Worm (Caenorhabditis elegans) whole organism, young adult: Measurements from ENCODE around the gene rsu-1.

Experiments used
- B0035.1 ChIP-seq: sonication (generic microtip); optimal IDR thresholded peaks from 2 replicates; lab custom pipeline; 2016; ENCODE audit warnings: missing genetic modification characterization, mild to moderate bottlenecking, missing compliant biosample characterization, missing genotype, missing genetic modification reagents
- B0336.3 ChIP-seq: fragments of 200-800 bp; sonication (Bioruptor generic); IDR thresholded peaks from 2 replicates; pipeline ENCODE4 v1.3.6; 2022; ENCODE audit warnings: missing genetic modification characterization, missing compliant biosample characterization
- C17E4.6 ChIP-seq: fragments of 200-800 bp; sonication (Bioruptor generic); IDR thresholded peaks from 2 replicates; pipeline ENCODE4 v1.3.6; 2022; ENCODE audit warnings: missing genetic modification reagents, missing genetic modification characterization, missing compliant biosample characterization
- F22D6.2 ChIP-seq: sonication (generic microtip); optimal IDR thresholded peaks from 2 replicates; lab custom pipeline; 2016; ENCODE audit warnings: mild to moderate bottlenecking, missing genetic modification characterization, missing compliant biosample characterization
- F37B4.10 ChIP-seq: fragments of 200-800 bp; sonication (Bioruptor generic); IDR thresholded peaks from 2 replicates; pipeline ENCODE4 v1.3.6; 2022; ENCODE audit warnings: missing genetic modification characterization, missing compliant biosample characterization
- F55B11.4 ChIP-seq: sonication (generic microtip); optimal IDR thresholded peaks from 2 replicates; lab custom pipeline; 2016; ENCODE audit warnings: missing compliant biosample characterization, missing genetic modification characterization, borderline replicate concordance; ENCODE audit not compliant: insufficient read depth
- F57C9.4 ChIP-seq: sonication (generic microtip); optimal IDR thresholded peaks from 2 replicates; lab custom pipeline; 2017; ENCODE audit warnings: mild to moderate bottlenecking, missing genetic modification characterization, missing compliant biosample characterization
- ZK185.1 ChIP-seq: sonication (generic microtip); optimal IDR thresholded peaks from 2 replicates; lab custom pipeline; 2016; ENCODE audit warnings: mild to moderate bottlenecking, missing genetic modification characterization, missing compliant biosample characterization; ENCODE audit not compliant: poor library complexity, severe bottlenecking
- ama-1 ChIP-seq, 3 experiments: fragments of 150-350 bp in 1 of 3; sonication (generic microtip) in 2 of 3; optimal IDR thresholded peaks; 2 replicates each; lab custom pipeline; 2014 to 2018; ENCODE audit warnings: missing biosample characterization in 2 of 3, missing genetic modification characterization in 2 of 3, missing genetic modification reagents in 2 of 3
- attf-3 ChIP-seq: fragments of 200-800 bp; sonication (Bioruptor generic); conservative IDR thresholded peaks from 2 replicates; pipeline ENCODE4 v1.3.6; 2022; ENCODE audit warnings: missing genetic modification reagents, missing genetic modification characterization, missing compliant biosample characterization
- attf-6 ChIP-seq: fragments of 200-800 bp; sonication (Bioruptor generic); IDR thresholded peaks from 2 replicates; pipeline ENCODE4 v1.3.6; 2022; ENCODE audit warnings: missing genetic modification reagents, missing genetic modification characterization, missing compliant biosample characterization
- bed-1 ChIP-seq: fragments of 200-800 bp; sonication (Bioruptor generic); IDR thresholded peaks from 2 replicates; pipeline ENCODE4 v1.3.6; 2022; ENCODE audit warnings: missing genetic modification reagents, missing genetic modification characterization, missing compliant biosample characterization
- cebp-2 ChIP-seq: fragments of 200-800 bp; sonication (Bioruptor generic); IDR thresholded peaks from 2 replicates; pipeline ENCODE4 v1.3.6; 2022; ENCODE audit warnings: missing genetic modification characterization, missing compliant biosample characterization
- chd-7 ChIP-seq: sonication (generic microtip); optimal IDR thresholded peaks from 2 replicates; lab custom pipeline; 2016; ENCODE audit warnings: mild to moderate bottlenecking, missing genetic modification characterization, moderate library complexity, missing compliant biosample characterization
- efl-1 ChIP-seq: fragments of 150-350 bp; optimal IDR thresholded peaks from 2 replicates; lab custom pipeline; 2014; ENCODE audit warnings: missing biosample characterization, missing genetic modification reagents, missing genetic modification characterization
- egl-44 ChIP-seq: fragments of 200-800 bp; sonication (Bioruptor generic); IDR thresholded peaks from 2 replicates; pipeline ENCODE4 v1.3.6; 2022; ENCODE audit warnings: missing genetic modification reagents, missing genetic modification characterization, missing compliant biosample characterization
- fkh-3 ChIP-seq: sonication (generic microtip); optimal IDR thresholded peaks from 2 replicates; lab custom pipeline; 2016; ENCODE audit warnings: mild to moderate bottlenecking, missing genetic modification characterization, missing compliant biosample characterization
- him-1 ChIP-seq: sonication (generic microtip); optimal IDR thresholded peaks from 2 replicates; lab custom pipeline; 2016; ENCODE audit warnings: missing genotype, missing genetic modification reagents, missing genetic modification characterization, missing compliant biosample characterization
- hmg-1.2 ChIP-seq: fragments of 200-800 bp; sonication (Bioruptor generic); IDR thresholded peaks from 2 replicates; pipeline ENCODE4 v1.3.6; 2022; ENCODE audit warnings: missing genetic modification reagents, missing genetic modification characterization, missing compliant biosample characterization
- hmg-20 ChIP-seq: fragments of 200-800 bp; sonication (Bioruptor generic); IDR thresholded peaks from 2 replicates; pipeline ENCODE4 v1.3.6; 2022; ENCODE audit warnings: missing genetic modification reagents, missing genetic modification characterization, missing compliant biosample characterization
- hrde-1 ChIP-seq: sonication (generic microtip); optimal IDR thresholded peaks from 2 replicates; lab custom pipeline; 2016; ENCODE audit warnings: missing genetic modification characterization, mild to moderate bottlenecking, missing compliant biosample characterization, moderate library complexity, missing genotype, missing genetic modification reagents, borderline replicate concordance
- let-607 ChIP-seq, 2 experiments: fragments of 200-800 bp in 1 of 2; sonication (Bioruptor generic) in 1 of 2; sonication (generic microtip) in 1 of 2; optimal IDR thresholded peaks; 2 replicates each; lab custom pipeline; 2016 to 2018; ENCODE audit warnings: mild to moderate bottlenecking in 2 of 2, missing compliant biosample characterization in 2 of 2, missing genetic modification characterization in 2 of 2, moderate library complexity in 2 of 2, missing genotype in 1 of 2
- lin-26 ChIP-seq: fragments of 200-800 bp; sonication (Bioruptor generic); IDR thresholded peaks from 2 replicates; pipeline ENCODE4 v1.3.6; 2022; ENCODE audit warnings: missing genetic modification reagents, missing genetic modification characterization, missing compliant biosample characterization
- lin-54 ChIP-seq: fragments of 200-800 bp; sonication (Bioruptor generic); optimal IDR thresholded peaks from 2 replicates; lab custom pipeline; 2018; ENCODE audit warnings: mild to moderate bottlenecking, missing genetic modification characterization, missing compliant biosample characterization
- lir-1 ChIP-seq: fragments of 200-800 bp; sonication (Bioruptor generic); conservative IDR thresholded peaks from 2 replicates; pipeline ENCODE4 v1.3.6; 2022; ENCODE audit warnings: missing genetic modification reagents, missing genetic modification characterization, missing compliant biosample characterization
- madf-8 ChIP-seq: fragments of 200-800 bp; sonication (Bioruptor generic); conservative IDR thresholded peaks from 2 replicates; pipeline ENCODE4 v1.3.6; 2022; ENCODE audit warnings: missing genetic modification reagents, missing genetic modification characterization, missing compliant biosample characterization
- nhr-120 ChIP-seq: fragments of 200-800 bp; sonication (Bioruptor generic); IDR thresholded peaks from 2 replicates; pipeline ENCODE4 v1.3.6; 2022; ENCODE audit warnings: missing genetic modification characterization, missing compliant biosample characterization
- pbrm-1 ChIP-seq: fragments of 200-800 bp; sonication (Bioruptor generic); IDR thresholded peaks from 2 replicates; pipeline ENCODE4 v1.3.6; 2022; ENCODE audit warnings: missing genetic modification reagents, missing genetic modification characterization, missing compliant biosample characterization
- pha-4 ChIP-seq: fragments of 150-350 bp; sonication (generic microtip); optimal IDR thresholded peaks from 2 replicates; lab custom pipeline; 2014; ENCODE audit warnings: missing biosample characterization, missing genetic modification reagents, missing genetic modification characterization
- repo-1 ChIP-seq: sonication (generic microtip); optimal IDR thresholded peaks from 2 replicates; lab custom pipeline; 2017; ENCODE audit warnings: mild to moderate bottlenecking, missing genetic modification characterization, missing compliant biosample characterization
- rpc-1 ChIP-seq, 2 experiments: fragments of 150-350 bp in 1 of 2; sonication (generic microtip) in 1 of 2; optimal IDR thresholded peaks; 2 replicates each; lab custom pipeline; 2014 to 2018; ENCODE audit warnings: missing biosample characterization in 1 of 2, missing genetic modification characterization in 1 of 2, missing genetic modification reagents in 1 of 2, missing genotype in 1 of 2
- sdz-38 ChIP-seq: sonication (generic microtip); optimal IDR thresholded peaks from 2 replicates; lab custom pipeline; 2016; ENCODE audit warnings: missing genotype, missing genetic modification characterization, missing compliant biosample characterization
- sea-2 ChIP-seq: fragments of 200-800 bp; sonication (Bioruptor generic); IDR thresholded peaks from 2 replicates; pipeline ENCODE4 v1.3.6; 2022; ENCODE audit warnings: missing genetic modification characterization, missing compliant biosample characterization
- snpc-1.1 ChIP-seq: sonication (generic microtip); optimal IDR thresholded peaks from 2 replicates; lab custom pipeline; 2017; ENCODE audit warnings: missing genetic modification characterization, mild to moderate bottlenecking, missing compliant biosample characterization, antibody characterized with exemption, moderate library complexity, missing genotype, missing genetic modification reagents; ENCODE audit not compliant: insufficient read depth
- snpc-3.4 ChIP-seq: sonication (generic microtip); optimal IDR thresholded peaks from 2 replicates; lab custom pipeline; 2017; ENCODE audit warnings: missing genetic modification characterization, mild to moderate bottlenecking, missing compliant biosample characterization, antibody characterized with exemption, moderate library complexity, missing genotype, missing genetic modification reagents
- unc-130 ChIP-seq: sonication (generic microtip); optimal IDR thresholded peaks from 2 replicates; lab custom pipeline; 2016; ENCODE audit warnings: missing genetic modification reagents, missing genetic modification characterization, missing compliant biosample characterization
- unc-62 ChIP-seq: fragments of 150-350 bp; optimal IDR thresholded peaks from 2 replicates; lab custom pipeline; 2014; ENCODE audit warnings: missing biosample characterization, missing genetic modification reagents, missing genetic modification characterization
- xnd-1 ChIP-seq: sonication (generic microtip); optimal IDR thresholded peaks from 2 replicates; lab custom pipeline; 2016; ENCODE audit warnings: missing genotype, missing genetic modification reagents, missing genetic modification characterization, missing compliant biosample characterization
- zfh-2 ChIP-seq: fragments of 200-800 bp; sonication (Bioruptor generic); conservative IDR thresholded peaks from 2 replicates; pipeline ENCODE4 v1.3.6; 2022; ENCODE audit warnings: missing genetic modification reagents, missing genetic modification characterization, missing compliant biosample characterization
- zim-3 ChIP-seq: sonication (generic microtip); optimal IDR thresholded peaks from 2 replicates; lab custom pipeline; 2017; ENCODE audit warnings: mild to moderate bottlenecking, missing genetic modification characterization, moderate library complexity, missing compliant biosample characterization
- ztf-22 ChIP-seq: fragments of 200-800 bp; sonication (Bioruptor generic); optimal IDR thresholded peaks from 2 replicates; lab custom pipeline; 2018; ENCODE audit warnings: mild to moderate bottlenecking, missing genetic modification characterization, moderate library complexity, missing compliant biosample characterization
- ztf-6 ChIP-seq: fragments of 200-800 bp; sonication (Bioruptor generic); IDR thresholded peaks from 2 replicates; pipeline ENCODE4 v1.3.6; 2022; ENCODE audit warnings: missing genetic modification reagents, missing genetic modification characterization, missing compliant biosample characterization

rsu-1 gene

ce11 chrIII:3484995-3485394, 13.2 kb downstream of the rsu-1 start:
- TF ChIP-seq zfh-2 (GFP tag; lab: Robert Waterston, UW): no peak
- no peak for TF ChIP-seq ztf-6 (GFP tag; lab: Robert Waterston, UW)
- TF ChIP-seq hrde-1 (tag; lab: Kevin White, UChicago): no peak
- no peak for TF ChIP-seq zim-3 (tag; lab: Kevin White, UChicago)
- TF ChIP-seq B0035.1 (tag; lab: Kevin White, UChicago): no peak
- no peak for TF ChIP-seq F37B4.10 (GFP tag; lab: Robert Waterston, UW)
- TF ChIP-seq sea-2 (GFP tag; lab: Robert Waterston, UW): no peak
- no peak for TF ChIP-seq hmg-20
- no peak for TF ChIP-seq cebp-2 (GFP tag; lab: Robert Waterston, UW)
- TF ChIP-seq ama-1 (optimal IDR thresholded peaks at IDR 0.05; lab: Kevin White, UChicago): no peak
- TF ChIP-seq ama-1 (GFP tag; optimal IDR thresholded peaks at IDR 0.05; lab: Kevin White, UChicago): no peak
- no peak for TF ChIP-seq egl-44
- TF ChIP-seq nhr-120: no peak
- TF ChIP-seq pbrm-1 (GFP tag; lab: Robert Waterston, UW): no peak
- no peak for TF ChIP-seq ztf-22 (GFP tag; lab: Kevin White, UChicago)

ce11 chrIII:3486055-3486454, 14.3 kb downstream of the rsu-1 start:
- no peak for TF ChIP-seq efl-1 (GFP tag; lab: Kevin White, UChicago)
- no peak for TF ChIP-seq chd-7
- no peak for TF ChIP-seq let-607 (tag; optimal IDR thresholded peaks at IDR 0.05; lab: Kevin White, UChicago)
- no peak for TF ChIP-seq B0336.3 (GFP tag; lab: Robert Waterston, UW)
- no peak for TF ChIP-seq snpc-1.1 (tag; lab: Kevin White, UChicago)
- no peak for TF ChIP-seq attf-3 (GFP tag; lab: Robert Waterston, UW)
- no peak for TF ChIP-seq sdz-38
- TF ChIP-seq unc-130 (GFP tag; lab: Kevin White, UChicago): no peak
- TF ChIP-seq hrde-1 (tag; lab: Kevin White, UChicago): no peak
- no peak for TF ChIP-seq F57C9.4 (tag; lab: Kevin White, UChicago)
- TF ChIP-seq madf-8 (GFP tag; lab: Robert Waterston, UW): no peak
- no peak for TF ChIP-seq rpc-1 (optimal IDR thresholded peaks at IDR 0.05; lab: Kevin White, UChicago)
- no peak for TF ChIP-seq rpc-1 (tag; optimal IDR thresholded peaks at IDR 0.05; lab: Kevin White, UChicago)

- TF ChIP-seq xnd-1 (no peak), lir-1 (GFP tag; lab: Robert Waterston, UW) (no peak), fkh-3 (tag; lab: Kevin White, UChicago) (no peak), attf-6 (GFP tag; lab: Robert Waterston, UW) (no peak)
These were observed 15.3 kb downstream of the rsu-1 start for ce11 chrIII:3487133-3487532.

- TF ChIP-seq snpc-3.4 (tag; lab: Kevin White, UChicago) (no peak), hmg-1.2 (GFP tag; lab: Robert Waterston, UW) (peak; percentile 65)
These were observed 16.4 kb downstream of the rsu-1 start, which contains the start of gene C34C12.7 for ce11 chrIII:3488224-3488623. TSS of gene C34C12.7 (minus strand) at chrIII:3488341.

ce11 chrIII:3493138-3493537, 21.3 kb downstream of the rsu-1 start, which contains the start of gene gly-14:
TSS of gene gly-14 (minus strand) at chrIII:3493238.
- TF ChIP-seq ZK185.1 (tag; lab: Kevin White, UChicago) (no peak), repo-1 (no peak), lir-1 (GFP tag; lab: Robert Waterston, UW) (no peak), lin-54 (GFP tag; lab: Kevin White, UChicago) (no peak), C17E4.6 (GFP tag; lab: Robert Waterston, UW) (no peak), F22D6.2 (tag; lab: Kevin White, UChicago) (no peak), F57C9.4 (tag; lab: Kevin White, UChicago) (no peak), pha-4 (tag; lab: Kevin White, UChicago) (no peak), egl-44 (no peak), him-1 (tag; lab: Kevin White, UChicago) (no peak), F55B11.4 (no peak), unc-62 (GFP tag; lab: Kevin White, UChicago) (no peak), nhr-120 (no peak), lin-26 (no peak), bed-1 (GFP tag; lab: Robert Waterston, UW) (no peak)
